Worm (Caenorhabditis elegans) whole organism, mixed stage, embryonic: ENCODE results near the gene unc-82.

Experiments used
- M03D4.4 ChIP-seq: sonication (generic microtip); optimal IDR thresholded peaks from 2 replicates; lab custom pipeline; 2017; ENCODE audit warnings: mild to moderate bottlenecking, missing genetic modification characterization, missing compliant biosample characterization
- bed-3 ChIP-seq: fragments of 200-800 bp; sonication (Bioruptor generic); optimal IDR thresholded peaks from 3 replicates; lab custom pipeline; 2018; ENCODE audit warnings: mild to moderate bottlenecking, missing genetic modification characterization, moderate library complexity, missing compliant biosample characterization
- blmp-1 ChIP-seq: fragments of 150-350 bp; optimal IDR thresholded peaks from 2 replicates; lab custom pipeline; 2014; ENCODE audit warnings: missing biosample characterization, missing genetic modification characterization
- ceh-39 ChIP-seq: fragments of 150-350 bp; optimal IDR thresholded peaks from 2 replicates; lab custom pipeline; 2014; ENCODE audit warnings: missing biosample characterization, missing genetic modification characterization
- ces-1 ChIP-seq: fragments of 150-350 bp; optimal IDR thresholded peaks from 2 replicates; lab custom pipeline; 2014; ENCODE audit warnings: missing biosample characterization, missing genetic modification reagents, missing genetic modification characterization
- cnd-1 ChIP-seq: fragments of 200-800 bp; sonication (Bioruptor generic); optimal IDR thresholded peaks from 2 replicates; lab custom pipeline; 2018; ENCODE audit warnings: mild to moderate bottlenecking, missing genetic modification characterization, missing compliant biosample characterization
- elt-3 ChIP-seq: fragments of 150-350 bp; optimal IDR thresholded peaks from 2 replicates; lab custom pipeline; 2014; ENCODE audit warnings: missing biosample characterization, missing genetic modification characterization
- hlh-1 ChIP-seq: fragments of 150-350 bp; optimal IDR thresholded peaks from 2 replicates; lab custom pipeline; 2014; ENCODE audit warnings: missing biosample characterization, missing genetic modification reagents, missing genetic modification characterization
- lin-32 ChIP-seq: fragments of 200-800 bp; sonication (Bioruptor generic); optimal IDR thresholded peaks from 2 replicates; lab custom pipeline; 2018; ENCODE audit warnings: mild to moderate bottlenecking, missing genetic modification characterization, missing compliant biosample characterization
- mab-5 ChIP-seq: fragments of 150-350 bp; optimal IDR thresholded peaks from 2 replicates; lab custom pipeline; 2014; ENCODE audit warnings: missing biosample characterization, missing genetic modification characterization
- snpc-4 ChIP-seq: fragments of 150-350 bp; optimal IDR thresholded peaks from 2 replicates; lab custom pipeline; 2014; ENCODE audit warnings: missing biosample characterization, missing genetic modification characterization
- sptf-1 ChIP-seq: sonication (generic microtip); optimal IDR thresholded peaks from 2 replicates; lab custom pipeline; 2017; ENCODE audit warnings: mild to moderate bottlenecking, missing genetic modification characterization, moderate library complexity, missing compliant biosample characterization
- tbx-8 ChIP-seq: fragments of 200-800 bp; sonication (Bioruptor generic); optimal IDR thresholded peaks from 2 replicates; lab custom pipeline; 2018; ENCODE audit warnings: mild to moderate bottlenecking, missing genetic modification characterization, moderate library complexity, missing compliant biosample characterization
- unc-62 ChIP-seq: fragments of 150-350 bp; optimal IDR thresholded peaks from 2 replicates; lab custom pipeline; 2014; ENCODE audit warnings: missing biosample characterization, missing genetic modification reagents, missing genetic modification characterization
- zip-8 ChIP-seq: fragments of 150-350 bp; optimal IDR thresholded peaks from 2 replicates; lab custom pipeline; 2014; ENCODE audit warnings: missing biosample characterization, missing genetic modification characterization
- ztf-11 ChIP-seq: fragments of 150-350 bp; optimal IDR thresholded peaks from 2 replicates; lab custom pipeline; 2014; ENCODE audit warnings: missing biosample characterization, missing genetic modification characterization

Gene unc-82

DNA sequence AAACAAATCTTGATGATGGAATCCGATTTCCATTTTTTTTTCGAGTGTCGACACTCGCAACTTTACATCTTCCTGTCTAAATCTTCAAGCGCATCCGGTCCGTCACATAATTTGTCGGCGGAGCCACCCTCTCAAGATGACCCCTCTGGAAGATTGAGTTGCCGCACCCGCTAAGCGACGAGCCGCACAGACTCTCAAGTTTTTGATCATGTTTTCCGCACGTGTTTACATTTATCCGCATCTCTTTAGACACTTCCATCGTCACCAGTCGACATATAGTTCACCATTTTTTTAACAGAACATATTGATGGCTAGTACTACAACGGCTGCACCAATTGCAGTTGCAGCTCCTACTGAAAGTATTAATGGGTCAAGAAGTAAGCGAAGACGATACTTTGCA is 67.2 kb downstream of the unc-82 start, which contains the start of gene F55G1.1:
Gene F55G1.1, plus strand, starts transcription at position 301 of the 400 bp plus-strand sequence.
- no peak for TF ChIP-seq mab-5 (tag; lab: Kevin White, UChicago)
- TF ChIP-seq zip-8 (tag; lab: Kevin White, UChicago): no peak
- no peak for TF ChIP-seq ztf-11 (tag; lab: Kevin White, UChicago)
- TF ChIP-seq bed-3 (GFP tag; lab: Kevin White, UChicago): no peak
- no peak for TF ChIP-seq M03D4.4
- TF ChIP-seq cnd-1: no peak
- TF ChIP-seq sptf-1: no peak
- no peak for TF ChIP-seq tbx-8 (GFP tag; lab: Kevin White, UChicago)
- TF ChIP-seq elt-3 (tag; lab: Kevin White, UChicago): no peak
- no peak for TF ChIP-seq ces-1 (GFP tag; lab: Kevin White, UChicago)
- TF ChIP-seq ceh-39 (tag; lab: Kevin White, UChicago): no peak
- no peak for TF ChIP-seq lin-32 (GFP tag; lab: Kevin White, UChicago)
- no peak for TF ChIP-seq snpc-4 (tag; lab: Kevin White, UChicago)
- TF ChIP-seq hlh-1 (tag; lab: Kevin White, UChicago): no peak
- TF ChIP-seq unc-62 (GFP tag; lab: Kevin White, UChicago): no peak
- TF ChIP-seq blmp-1: no peak
